Worm (Caenorhabditis elegans) whole organism, L2 larva: Measurements from ENCODE around the gene yars-2.
A peak's percentile ranks its signal among the peaks of the same experiment; 100 is the strongest.

ENCODE experiments used
- C34F6.9 ChIP-seq: fragments of 150-350 bp; optimal IDR thresholded peaks from 2 replicates; lab custom pipeline; 2014; ENCODE audit warnings: missing biosample characterization, missing genetic modification characterization
- R02D3.7 ChIP-seq: fragments of 150-350 bp; optimal IDR thresholded peaks from 2 replicates; lab custom pipeline; 2014; ENCODE audit warnings: missing biosample characterization, missing genetic modification characterization
- Y55F3AM.14 ChIP-seq: fragments of 200-800 bp; sonication (Bioruptor generic); optimal IDR thresholded peaks from 2 replicates; lab custom pipeline; 2018; ENCODE audit warnings: mild to moderate bottlenecking, missing genetic modification characterization, missing compliant biosample characterization
- ZK546.5 ChIP-seq: sonication (generic microtip); optimal IDR thresholded peaks from 2 replicates; lab custom pipeline; 2017; ENCODE audit warnings: missing biosample characterization, missing genetic modification characterization
- blmp-1 ChIP-seq: sonication (generic microtip); optimal IDR thresholded peaks from 2 replicates; lab custom pipeline; 2017; ENCODE audit warnings: missing genetic modification characterization, mild to moderate bottlenecking, missing compliant biosample characterization, antibody characterized with exemption, moderate library complexity; ENCODE audit not compliant: insufficient read depth
- ceh-16 ChIP-seq: fragments of 150-350 bp; optimal IDR thresholded peaks from 2 replicates; lab custom pipeline; 2014; ENCODE audit warnings: missing biosample characterization, missing genetic modification characterization
- ceh-82 ChIP-seq: fragments of 150-350 bp; optimal IDR thresholded peaks from 2 replicates; lab custom pipeline; 2014; ENCODE audit warnings: missing biosample characterization, missing genetic modification characterization
- crh-2 ChIP-seq: sonication (generic microtip); optimal IDR thresholded peaks from 2 replicates; lab custom pipeline; 2017; ENCODE audit warnings: missing biosample characterization, missing genetic modification characterization
- dmd-4 ChIP-seq: sonication (generic microtip); optimal IDR thresholded peaks from 2 replicates; lab custom pipeline; 2017; ENCODE audit warnings: missing biosample characterization, missing genetic modification characterization
- egl-27 ChIP-seq: sonication (generic microtip); optimal IDR thresholded peaks from 3 replicates; lab custom pipeline; 2017; ENCODE audit warnings: missing biosample characterization, missing genetic modification reagents, missing genetic modification characterization
- elt-1 ChIP-seq: fragments of 150-350 bp; optimal IDR thresholded peaks from 2 replicates; lab custom pipeline; 2014; ENCODE audit warnings: missing biosample characterization, missing genetic modification characterization
- elt-3 ChIP-seq: sonication (generic microtip); optimal IDR thresholded peaks from 2 replicates; lab custom pipeline; 2017; ENCODE audit warnings: missing biosample characterization, missing genetic modification characterization
- fos-1 ChIP-seq: fragments of 150-350 bp; optimal IDR thresholded peaks from 2 replicates; lab custom pipeline; 2014; ENCODE audit warnings: missing biosample characterization, missing genetic modification characterization
- lsy-2 ChIP-seq, 2 experiments: fragments of 150-350 bp in 1 of 2; sonication (generic microtip) in 1 of 2; optimal IDR thresholded peaks; 2 replicates each; lab custom pipeline; 2014 to 2017; ENCODE audit warnings: missing biosample characterization in 2 of 2, missing genetic modification characterization in 2 of 2
- mdl-1 ChIP-seq, 2 experiments: fragments of 150-350 bp in 1 of 2; sonication (generic microtip) in 1 of 2; optimal IDR thresholded peaks; 2 replicates each; lab custom pipeline; 2017; ENCODE audit warnings: missing biosample characterization in 2 of 2, missing genetic modification characterization in 2 of 2
- nhr-10 ChIP-seq: sonication (generic microtip); optimal IDR thresholded peaks from 2 replicates; lab custom pipeline; 2017; ENCODE audit warnings: missing biosample characterization, missing genetic modification characterization
- nhr-12 ChIP-seq: fragments of 150-350 bp; optimal IDR thresholded peaks from 2 replicates; lab custom pipeline; 2014; ENCODE audit warnings: missing biosample characterization, missing genetic modification characterization
- nhr-129 ChIP-seq: fragments of 150-350 bp; optimal IDR thresholded peaks from 2 replicates; lab custom pipeline; 2014; ENCODE audit warnings: missing biosample characterization, missing genetic modification characterization
- nhr-21 ChIP-seq: fragments of 150-350 bp; optimal IDR thresholded peaks from 2 replicates; lab custom pipeline; 2014; ENCODE audit warnings: missing biosample characterization, missing genetic modification characterization
- nhr-23 ChIP-seq: fragments of 150-350 bp; optimal IDR thresholded peaks from 2 replicates; lab custom pipeline; 2014; ENCODE audit warnings: missing biosample characterization, missing genetic modification reagents, missing genetic modification characterization
- nhr-237 ChIP-seq: fragments of 150-350 bp; optimal IDR thresholded peaks from 2 replicates; lab custom pipeline; 2014; ENCODE audit warnings: missing biosample characterization, missing genetic modification characterization
- nhr-25 ChIP-seq: fragments of 150-350 bp; sonication (generic microtip); optimal IDR thresholded peaks from 3 replicates; lab custom pipeline; 2014; ENCODE audit warnings: missing biosample characterization, missing genetic modification characterization
- nhr-77 ChIP-seq: fragments of 150-350 bp; optimal IDR thresholded peaks from 2 replicates; lab custom pipeline; 2014; ENCODE audit warnings: missing biosample characterization, missing genetic modification characterization
- peb-1 ChIP-seq: fragments of 150-350 bp; optimal IDR thresholded peaks from 2 replicates; lab custom pipeline; 2014; ENCODE audit warnings: missing biosample characterization, missing genetic modification characterization
- skn-1 ChIP-seq: sonication (generic microtip); optimal IDR thresholded peaks from 2 replicates; lab custom pipeline; 2017; ENCODE audit warnings: missing biosample characterization, missing genetic modification characterization
- sma-3 ChIP-seq: sonication (generic microtip); optimal IDR thresholded peaks from 2 replicates; lab custom pipeline; 2016; ENCODE audit warnings: missing genetic modification reagents, missing genetic modification characterization, missing compliant biosample characterization
- unc-39 ChIP-seq: fragments of 150-350 bp; optimal IDR thresholded peaks from 2 replicates; lab custom pipeline; 2014; ENCODE audit warnings: missing biosample characterization, missing genetic modification characterization
- unc-55 ChIP-seq: fragments of 150-350 bp; sonication (generic microtip); optimal IDR thresholded peaks from 3 replicates; lab custom pipeline; 2014; ENCODE audit warnings: missing biosample characterization, missing genetic modification reagents, missing genetic modification characterization
- unc-62 ChIP-seq: fragments of 150-350 bp; optimal IDR thresholded peaks from 2 replicates; lab custom pipeline; 2014; ENCODE audit warnings: missing biosample characterization, missing genetic modification reagents, missing genetic modification characterization
- zag-1 ChIP-seq: fragments of 150-350 bp; optimal IDR thresholded peaks from 2 replicates; lab custom pipeline; 2014; ENCODE audit warnings: missing biosample characterization, missing genetic modification characterization
- ztf-11 ChIP-seq: sonication (generic microtip); optimal IDR thresholded peaks from 2 replicates; lab custom pipeline; 2017; ENCODE audit warnings: missing biosample characterization, missing genetic modification characterization

yars-2 gene

DNA sequence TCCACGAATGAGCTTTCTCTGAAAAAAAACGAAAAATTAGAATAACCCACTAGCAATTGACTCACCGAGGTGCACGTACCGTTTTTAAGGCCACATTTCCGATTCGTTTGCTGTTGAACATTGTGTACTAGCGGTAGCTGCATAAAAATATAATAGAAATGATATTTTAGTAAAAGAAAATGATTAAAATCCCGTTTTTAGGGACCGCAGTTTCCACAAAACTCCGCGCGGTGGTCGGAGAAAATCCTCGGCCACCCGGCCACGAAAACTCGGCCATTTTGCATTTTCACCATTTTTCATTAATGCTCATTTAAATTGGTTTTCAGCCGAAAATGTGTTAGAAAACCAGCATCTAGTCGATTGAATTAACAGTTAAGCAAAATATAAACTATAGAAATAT, at the start of gene yars-2:
Gene yars-2, minus strand, starts transcription at position 249 of the 400 bp plus-strand sequence.
- TF ChIP-seq zag-1 (tag; lab: Kevin White, UChicago) (no peak), ZK546.5 (tag; lab: Kevin White, UChicago) (no peak), unc-55 (peak; percentile 5), mdl-1 (tag; optimal IDR thresholded peaks at IDR 0.05; lab: Kevin White, UChicago) (no peak), C34F6.9 (tag; lab: Kevin White, UChicago) (peak; percentile 0), egl-27 (tag; lab: Kevin White, UChicago) (no peak), sma-3 (GFP tag; lab: Kevin White, UChicago) (peak; percentile 29), dmd-4 (tag; lab: Kevin White, UChicago) (no peak), lsy-2 (tag; optimal IDR thresholded peaks at IDR 0.05; lab: Kevin White, UChicago) (peak in 1 of 2 experiments; percentile 32), nhr-12 (tag; lab: Kevin White, UChicago) (no peak)
- TF ChIP-seq, all 48 proteins: peak for 4

DNA sequence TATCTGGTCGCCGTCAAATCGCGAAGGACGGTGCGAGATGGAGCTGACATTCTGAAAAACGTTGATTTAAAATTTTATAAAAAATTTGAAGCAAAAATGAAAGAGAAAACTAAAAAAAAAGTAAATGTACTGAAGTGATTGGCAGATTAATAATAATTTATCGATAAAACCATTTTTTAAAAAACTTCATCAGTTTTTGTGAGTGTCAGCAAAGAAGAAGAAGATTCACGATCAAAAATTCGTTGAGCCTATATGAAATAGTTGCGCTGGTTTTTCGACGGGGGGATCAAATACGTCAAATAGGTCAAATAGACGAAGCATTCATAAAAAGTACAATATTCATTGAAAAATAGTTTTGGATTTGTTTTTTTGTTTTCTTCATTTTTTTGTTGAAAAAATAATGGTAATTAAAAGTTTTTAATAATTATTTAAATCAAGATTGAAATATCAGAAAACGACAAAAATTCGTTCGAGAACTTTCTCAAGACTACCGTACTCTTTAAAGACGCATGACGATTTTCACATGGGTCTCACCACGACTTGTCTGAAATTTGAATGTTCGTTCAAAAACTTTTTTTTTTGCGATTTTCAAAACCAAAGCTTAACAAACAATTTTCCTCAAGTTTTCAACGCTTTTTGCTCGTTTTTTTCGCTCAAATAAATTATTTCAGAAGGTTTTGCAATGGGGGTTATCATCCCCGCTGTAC, 48.1 kb upstream of the yars-2 start, which contains the start of the genes memi-1 and cyp-31A3:
Gene memi-1, minus strand, starts transcription at position 51 of the 707 bp plus-strand sequence.
Gene cyp-31A3, plus strand, starts transcription at position 672 of the 707 bp plus-strand sequence.
- TF ChIP-seq skn-1 (tag; lab: Kevin White, UChicago) (no peak), lsy-2 (tag; optimal IDR thresholded peaks at IDR 0.05; lab: Kevin White, UChicago) (no peak), dmd-4 (tag; lab: Kevin White, UChicago) (no peak), crh-2 (tag; lab: Kevin White, UChicago) (no peak), nhr-129 (tag; lab: Kevin White, UChicago) (no peak), nhr-10 (tag; lab: Kevin White, UChicago) (no peak), elt-1 (tag; lab: Kevin White, UChicago) (no peak), unc-39 (tag; lab: Kevin White, UChicago) (no peak), sma-3 (GFP tag; lab: Kevin White, UChicago) (no peak), fos-1 (tag; lab: Kevin White, UChicago) (no peak)

DNA sequence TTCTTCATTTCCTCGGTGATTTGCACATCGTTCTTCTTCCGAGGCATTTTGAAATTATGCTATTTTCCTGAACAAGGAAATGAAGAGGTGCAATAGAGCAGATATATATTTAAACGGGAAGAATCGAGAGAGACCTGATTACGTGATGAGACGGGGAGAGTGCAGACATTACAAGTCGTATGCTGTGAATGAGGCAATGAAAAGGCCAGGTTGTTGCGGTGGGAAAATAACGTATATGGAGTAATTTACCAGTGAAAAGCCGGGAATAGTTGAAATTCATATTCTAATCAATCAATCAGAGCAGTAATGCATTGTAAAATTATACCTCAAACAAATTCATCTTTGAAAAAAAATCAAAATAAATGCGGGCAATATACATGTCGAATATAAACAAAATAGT, 46.2 kb upstream of the yars-2 start, which contains the start of gene Y17G9B.8:
Gene Y17G9B.8, minus strand, starts transcription at position 182 of the 400 bp plus-strand sequence.
- TF ChIP-seq ceh-82 (no peak), lsy-2 (tag; optimal IDR thresholded peaks at IDR 0.05; lab: Kevin White, UChicago) (peak in 1 of 2 experiments; percentile 24)

DNA sequence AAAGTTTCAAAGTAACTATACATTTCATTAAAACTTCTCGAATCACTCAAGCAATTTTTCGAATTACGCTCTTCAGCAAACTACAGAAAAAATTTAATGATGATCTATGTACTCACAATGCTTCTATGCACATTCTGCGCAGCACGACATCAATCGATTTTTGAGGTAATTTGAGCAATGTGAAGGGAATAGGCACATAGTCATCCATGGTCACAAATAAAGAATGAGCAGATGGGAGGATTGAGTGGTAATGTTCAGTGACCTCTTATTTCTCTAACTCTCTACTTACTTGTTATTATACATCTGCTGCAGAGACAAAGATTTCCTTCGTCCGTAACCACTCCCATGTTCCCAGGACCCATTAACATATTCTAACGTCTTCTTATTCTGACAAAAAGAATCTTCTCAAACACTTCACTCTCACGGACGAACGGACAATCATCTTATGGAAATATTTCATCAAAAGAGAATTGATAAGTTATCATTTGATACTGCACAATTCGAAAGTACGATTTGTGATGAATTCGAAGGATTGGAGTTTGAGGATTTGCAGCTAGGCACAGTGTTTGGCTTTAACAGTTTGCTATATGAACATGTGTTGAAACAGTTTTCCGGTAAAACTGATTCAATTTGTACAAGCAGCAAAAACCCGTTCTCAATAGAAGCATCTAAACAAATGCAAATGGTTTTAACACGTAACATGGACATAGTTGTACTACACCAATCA, 43.7 kb upstream of the yars-2 start, which contains the start of the genes fbxb-77 and Y17G9B.11:
Gene fbxb-77, minus strand, starts transcription at position 229 of the 727 bp plus-strand sequence.
Gene Y17G9B.11, plus strand, starts transcription at position 677 of the 727 bp plus-strand sequence.
- TF ChIP-seq egl-27 (tag; lab: Kevin White, UChicago) (no peak), R02D3.7 (no peak), unc-62 (GFP tag; lab: Kevin White, UChicago) (no peak), fos-1 (tag; lab: Kevin White, UChicago) (no peak), unc-55 (no peak), zag-1 (tag; lab: Kevin White, UChicago) (no peak), peb-1 (no peak), ceh-16 (tag; lab: Kevin White, UChicago) (no peak), ztf-11 (tag; lab: Kevin White, UChicago) (no peak), ZK546.5 (tag; lab: Kevin White, UChicago) (no peak), nhr-23 (tag; lab: Kevin White, UChicago) (no peak), nhr-25 (tag; lab: Kevin White, UChicago) (no peak), nhr-237 (tag; lab: Kevin White, UChicago) (no peak), nhr-21 (tag; lab: Kevin White, UChicago) (no peak), blmp-1 (tag; lab: Kevin White, UChicago) (no peak), Y55F3AM.14 (GFP tag; lab: Kevin White, UChicago) (no peak), nhr-77 (tag; lab: Kevin White, UChicago) (no peak), C34F6.9 (tag; lab: Kevin White, UChicago) (no peak), elt-3 (tag; lab: Kevin White, UChicago) (no peak)
